Worm (Caenorhabditis elegans): ENCODE results near the gene ZK930.2.

ZK930.2 gene

DNA sequence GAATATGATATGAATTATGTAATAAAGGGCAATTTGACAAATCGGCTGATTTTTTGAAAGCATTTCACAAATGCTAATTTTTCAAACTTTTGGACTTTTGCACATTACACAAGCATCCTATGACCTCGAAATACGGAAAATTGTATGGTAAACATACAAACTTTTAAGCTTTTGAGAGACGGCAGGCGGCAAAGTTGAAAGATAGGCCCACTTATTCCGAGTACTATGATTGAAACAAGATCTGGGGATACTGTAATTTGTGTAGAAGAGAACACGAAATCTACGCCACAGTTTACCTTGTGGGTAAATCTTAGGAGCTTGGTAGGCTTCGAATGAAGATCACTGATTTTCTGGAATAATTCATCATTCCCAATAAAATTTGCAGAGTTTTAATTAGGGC, 9.6 kb downstream of the ZK930.2 start, which contains the start of gene ZK930.6:
Gene ZK930.6 (plus strand): TSS at position 301 of the 400 bp plus-strand sequence.
- TF ChIP-seq nhr-11 (tag; optimal IDR thresholded peaks at IDR 0.05) (no peak), unc-130 (tag; optimal IDR thresholded peaks at IDR 0.05) (no peak), xbp-1 (tag; optimal IDR thresholded peaks at IDR 0.05) (no peak), nhr-20 (tag; optimal IDR thresholded peaks at IDR 0.05) (no peak), dsc-1 (tag; optimal IDR thresholded peaks at IDR 0.05) (no peak), nhr-47 (tag; optimal IDR thresholded peaks at IDR 0.05) (no peak), sup-37 (GFP tag; optimal IDR thresholded peaks at IDR 0.05) (no peak), grh-1 (GFP tag; IDR thresholded peaks at IDR 0.05) (no peak), lin-15B (tag; optimal IDR thresholded peaks at IDR 0.05) (no peak), lsy-2 (tag; optimal IDR thresholded peaks at IDR 0.05) (no peak)

DNA sequence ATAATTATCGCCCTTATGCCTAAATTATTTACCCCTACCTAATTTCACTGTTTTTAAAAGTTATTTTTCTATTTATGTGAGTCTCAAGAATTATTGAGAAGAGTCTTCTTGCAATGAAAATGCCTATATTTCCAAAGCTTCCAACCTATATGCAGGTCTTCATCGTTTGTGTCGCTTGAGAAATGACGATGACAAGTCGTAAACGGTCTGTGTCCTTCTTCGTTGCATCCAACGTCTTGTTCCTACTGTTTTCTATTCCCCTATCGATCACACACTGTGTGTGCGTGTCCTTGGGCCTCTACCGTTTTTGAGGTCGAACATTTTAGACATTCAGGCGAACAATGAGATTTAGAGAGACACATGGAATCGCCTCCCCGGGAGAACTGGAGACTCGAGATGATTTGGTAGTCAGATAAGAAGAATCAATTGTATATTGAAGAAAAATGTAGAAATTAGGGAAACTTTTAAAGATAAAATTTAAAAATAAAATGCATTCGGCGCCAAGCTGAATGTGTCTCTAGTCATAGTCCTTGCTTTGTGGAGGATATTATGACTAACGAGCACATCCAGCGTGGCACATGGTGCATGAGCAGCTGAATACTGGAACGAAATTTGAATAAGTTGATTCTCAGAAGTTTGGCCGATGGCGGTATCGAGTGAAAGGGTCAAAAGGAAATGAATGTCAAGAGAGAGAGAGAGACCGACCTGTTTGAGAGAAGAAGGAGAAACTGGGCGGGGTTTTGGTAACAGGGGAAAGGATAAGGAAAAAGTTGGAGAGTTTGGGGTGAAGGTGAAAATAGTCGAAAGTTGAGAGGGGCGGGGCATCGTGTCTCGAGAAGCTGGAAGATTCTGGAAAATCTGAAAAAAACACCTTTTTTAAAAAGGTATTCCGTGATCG, 12.5 kb downstream of the ZK930.2 start:
- peak in 1 of 3 experiments; percentile 21 for TF ChIP-seq dpl-1 (GFP tag; optimal IDR thresholded peaks at IDR 0.05)
- no peak for TF ChIP-seq fkh-8 (tag; optimal IDR thresholded peaks at IDR 0.05)
- TF ChIP-seq nhr-20 (tag; optimal IDR thresholded peaks at IDR 0.05): peak; percentile 29
- TF ChIP-seq ceh-88 (GFP tag; IDR thresholded peaks at IDR 0.05): no peak
- TF ChIP-seq snu-23 (GFP tag; optimal IDR thresholded peaks at IDR 0.05): peak; percentile 45
- no peak for TF ChIP-seq ceh-8 (GFP tag; optimal IDR thresholded peaks at IDR 0.05)
- TF ChIP-seq jun-1 (tag; optimal IDR thresholded peaks at IDR 0.05): no peak
- peak in 1 of 2 experiments; percentile 39 for TF ChIP-seq lin-35 (GFP tag; optimal IDR thresholded peaks at IDR 0.05)
- peak; percentile 20 for TF ChIP-seq nhr-90 (tag; optimal IDR thresholded peaks at IDR 0.05; ENCODE audit: poor library complexity)
- TF ChIP-seq blmp-1 (tag; optimal IDR thresholded peaks at IDR 0.05): peak; percentile 99
- peak in 1 of 2 experiments; percentile 32 for TF ChIP-seq lsy-2 (tag; optimal IDR thresholded peaks at IDR 0.05)
- TF ChIP-seq swsn-7 (tag; optimal IDR thresholded peaks at IDR 0.05): no peak
- no peak for TF ChIP-seq sup-37 (GFP tag; optimal IDR thresholded peaks at IDR 0.05)
- no peak for TF ChIP-seq irx-1 (tag; optimal IDR thresholded peaks at IDR 0.05)
- peak in 1 of 2 experiments; percentile 14 for TF ChIP-seq efl-1 (optimal IDR thresholded peaks at IDR 0.05)
- peak in 1 of 2 experiments; percentile 90 for TF ChIP-seq efl-1 (GFP tag; optimal IDR thresholded peaks at IDR 0.05 in 1 of 2)
- peak; percentile 79 for TF ChIP-seq aly-2 (tag; optimal IDR thresholded peaks at IDR 0.05)
- peak; percentile 64 for TF ChIP-seq lin-14 (GFP tag; optimal IDR thresholded peaks at IDR 0.05)
- TF ChIP-seq mab-9 (GFP tag; IDR thresholded peaks at IDR 0.05): no peak
- no peak for TF ChIP-seq dsc-1 (tag; optimal IDR thresholded peaks at IDR 0.05)
- TF ChIP-seq nhr-71 (tag; optimal IDR thresholded peaks at IDR 0.05): peak; percentile 46
- TF ChIP-seq ztf-11 (tag; optimal IDR thresholded peaks at IDR 0.05): peak in 1 of 2 experiments; percentile 37
- no peak for TF ChIP-seq lir-3 (tag; optimal IDR thresholded peaks at IDR 0.05; ENCODE audit: poor library complexity)
- TF ChIP-seq elt-3 (tag; optimal IDR thresholded peaks at IDR 0.05): peak in 1 of 6 experiments; percentile 9
- TF ChIP-seq ama-1 (optimal IDR thresholded peaks at IDR 0.05): peak; percentile 52
- no peak for TF ChIP-seq hlh-4 (tag; optimal IDR thresholded peaks at IDR 0.05)
- no peak for TF ChIP-seq zip-4 (GFP tag; optimal IDR thresholded peaks at IDR 0.05)
- no peak for TF ChIP-seq nhr-12 (tag; optimal IDR thresholded peaks at IDR 0.05)
- peak; percentile 72 for TF ChIP-seq nhr-85 (tag)
- peak; percentile 70 for TF ChIP-seq mep-1 (tag; optimal IDR thresholded peaks at IDR 0.05)
- TF ChIP-seq rnt-1 (tag; optimal IDR thresholded peaks at IDR 0.05): peak; percentile 12

DNA sequence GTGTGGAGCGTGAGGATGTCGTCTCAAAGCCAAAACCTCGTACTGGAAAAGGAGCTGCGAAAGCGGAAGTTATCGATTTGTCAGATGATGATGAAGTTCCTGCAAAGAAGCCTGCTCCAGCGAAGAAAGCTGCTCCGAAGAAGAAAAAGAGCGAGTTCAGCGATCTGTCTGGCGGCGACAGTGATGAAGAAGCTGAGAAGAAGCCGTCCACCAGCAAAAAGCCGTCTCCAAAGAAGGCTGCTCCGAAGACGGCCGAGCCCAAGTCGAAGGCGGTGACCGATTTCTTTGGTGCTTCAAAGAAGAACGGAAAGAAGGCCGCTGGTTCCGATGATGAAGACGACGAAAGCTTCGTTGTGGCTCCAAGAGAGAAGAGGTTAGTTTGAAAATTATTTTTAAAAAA, 13.4 kb downstream of the ZK930.2 start:
- TF ChIP-seq egl-27 (tag; optimal IDR thresholded peaks at IDR 0.05) (no peak), unc-98 (GFP tag; IDR thresholded peaks at IDR 0.05) (no peak), isw-1 (GFP tag; IDR thresholded peaks at IDR 0.05) (no peak), C04F5.9 (tag; optimal IDR thresholded peaks at IDR 0.05) (no peak), ets-5 (GFP tag; IDR thresholded peaks at IDR 0.05) (no peak), nhr-84 (tag; optimal IDR thresholded peaks at IDR 0.05) (no peak), vab-15 (tag; optimal IDR thresholded peaks at IDR 0.05) (no peak), elt-2 (tag; optimal IDR thresholded peaks at IDR 0.05) (no peak)

All from whole organism, L1 larva.